Fruit fly (Drosophila melanogaster): Measurements from ENCODE around the gene CG11714.

The CG11714 gene

dm6 chr3L:11551949-11552348, 29.4 kb upstream of the CG11714 start (continued):
- TF ChIP-seq CG4854 (GFP tag; optimal IDR thresholded peaks at IDR 0.05), result no peak
- TF ChIP-seq CG10565 (GFP tag; optimal IDR thresholded peaks at IDR 0.05), result no peak
- TF ChIP-seq Nf-YA (GFP tag; IDR thresholded peaks at IDR 0.05), result no peak; the same call in 1 of the 2 replicates
- peak; percentile 42 for TF ChIP-seq CG4820 (GFP tag; optimal IDR thresholded peaks at IDR 0.05)
- peak; percentile 34 for TF ChIP-seq gsb-n (tag; optimal IDR thresholded peaks at IDR 0.05)
- peak; percentile 22 for TF ChIP-seq CG10462 (GFP tag; optimal IDR thresholded peaks at IDR 0.05)
- no peak for TF ChIP-seq klu (GFP tag; IDR thresholded peaks at IDR 0.05)
- no peak for TF ChIP-seq kni (GFP tag; optimal IDR thresholded peaks at IDR 0.05)
- no peak for TF ChIP-seq CG10654 (GFP tag; optimal IDR thresholded peaks at IDR 0.05)
- peak; percentile 38 for TF ChIP-seq CG30403 (GFP tag; optimal IDR thresholded peaks at IDR 0.05)
- TF ChIP-seq CG32772 (GFP tag; IDR thresholded peaks at IDR 0.05), result no peak
- TF ChIP-seq otp (GFP tag; IDR thresholded peaks at IDR 0.05), result no peak
- no peak for TF ChIP-seq unc-4 (GFP tag; IDR thresholded peaks at IDR 0.05; ENCODE audit: partially characterized antibody)
- TF ChIP-seq CG7372 (GFP tag; IDR thresholded peaks at IDR 0.05), result 0 out of 2 replicates have a peak, but pooled peaks have one; percentile 12
- peak; percentile 16 for TF ChIP-seq CG2116 (GFP tag; optimal IDR thresholded peaks at IDR 0.05)
- TF ChIP-seq Rx (GFP tag; IDR thresholded peaks at IDR 0.05), result no peak
- TF ChIP-seq Dad (GFP tag; optimal IDR thresholded peaks at IDR 0.05), result no peak
- TF ChIP-seq dmrt11E (tag; optimal IDR thresholded peaks at IDR 0.05), result peak; percentile 75
- TF ChIP-seq sug (tag; optimal IDR thresholded peaks at IDR 0.05), result no peak
- no peak for TF ChIP-seq Ravus (GFP tag; IDR thresholded peaks at IDR 0.05)
- TF ChIP-seq CG5180 (GFP tag; optimal IDR thresholded peaks at IDR 0.05), result peak; percentile 27
- TF ChIP-seq kay (GFP tag; optimal IDR thresholded peaks at IDR 0.05), result peak; percentile 6
- TF ChIP-seq lmd (GFP tag; IDR thresholded peaks at IDR 0.05), result 0 out of 2 replicates have a peak, but pooled peaks have one; percentile 23
- TF ChIP-seq pros (GFP tag; optimal IDR thresholded peaks at IDR 0.05), result peak; percentile 73
- no peak for TF ChIP-seq schlank (tag; optimal IDR thresholded peaks at IDR 0.05)
- no peak for TF ChIP-seq stc (GFP tag; IDR thresholded peaks at IDR 0.05)
- TF ChIP-seq zfh2 (GFP tag; optimal IDR thresholded peaks at IDR 0.05), result no peak
- no peak for TF ChIP-seq oc (tag; optimal IDR thresholded peaks at IDR 0.05)
- peak; percentile 26; the same call in 1 of the 2 replicates for TF ChIP-seq Ada2b (GFP tag; IDR thresholded peaks at IDR 0.05)
- TF ChIP-seq CG17612 (GFP tag; IDR thresholded peaks at IDR 0.05), result no peak
- TF ChIP-seq Pdp1 (GFP tag; optimal IDR thresholded peaks at IDR 0.05), result peak; percentile 3 to 26
- TF ChIP-seq Lim3 (GFP tag; IDR thresholded peaks at IDR 0.05), result no peak
- TF ChIP-seq Abd-B (GFP tag; optimal IDR thresholded peaks at IDR 0.05), result peak; percentile 16
- peak; percentile 20 for TF ChIP-seq Hr3 (GFP tag; optimal IDR thresholded peaks at IDR 0.05)
- TF ChIP-seq cad (GFP tag; optimal IDR thresholded peaks at IDR 0.05), result no peak
- no peak for TF ChIP-seq wek (GFP tag; optimal IDR thresholded peaks at IDR 0.05)
- no peak for TF ChIP-seq Dip3 (GFP tag; optimal IDR thresholded peaks at IDR 0.05)
- TF ChIP-seq seq (GFP tag; IDR thresholded peaks at IDR 0.05), result no peak
- peak; percentile 52 for TF ChIP-seq E2f1 (GFP tag; IDR thresholded peaks at IDR 0.05)
- TF ChIP-seq CG17829 (tag; optimal IDR thresholded peaks at IDR 0.05), result peak; percentile 55
- no peak for TF ChIP-seq CG18764 (GFP tag; optimal IDR thresholded peaks at IDR 0.05)
- TF ChIP-seq Ets65A (GFP tag), result peak; percentile 82
- TF ChIP-seq CG12769 (tag; optimal IDR thresholded peaks at IDR 0.05), result no peak
- TF ChIP-seq CG14050 (GFP tag; IDR thresholded peaks at IDR 0.05), result no peak
- peak; percentile 36 for TF ChIP-seq CG10267 (tag; optimal IDR thresholded peaks at IDR 0.05)
- no peak for TF ChIP-seq CG12744 (GFP tag; optimal IDR thresholded peaks at IDR 0.05)
- TF ChIP-seq HmgZ (tag; optimal IDR thresholded peaks at IDR 0.05), result no peak
- TF ChIP-seq az2 (GFP tag; optimal IDR thresholded peaks at IDR 0.05), result peak; percentile 12
- peak; percentile 2 for TF ChIP-seq ems (GFP tag; optimal IDR thresholded peaks at IDR 0.05)
- TF ChIP-seq CG32532 (GFP tag; IDR thresholded peaks at IDR 0.05), result no peak; the same call in 1 of the 2 replicates
- no peak for TF ChIP-seq NfI (GFP tag; optimal IDR thresholded peaks at IDR 0.05)
- TF ChIP-seq Ets97D (GFP tag; optimal IDR thresholded peaks at IDR 0.05), result no peak
